Worm (Caenorhabditis elegans) whole organism, late embryonic: ENCODE data around the gene ZC506.1.
A peak's percentile ranks its signal among the peaks of the same experiment; 100 is the strongest.

ENCODE experiments used
- F13H6.1 ChIP-seq: sonication (generic microtip); optimal IDR thresholded peaks from 2 replicates; lab custom pipeline; 2016; ENCODE audit warnings: missing genetic modification characterization, missing compliant biosample characterization
- ceh-30 ChIP-seq: fragments of 150-350 bp; optimal IDR thresholded peaks from 2 replicates; lab custom pipeline; 2014; ENCODE audit warnings: missing biosample characterization, missing genetic modification characterization
- ceh-9 ChIP-seq: sonication (generic microtip); optimal IDR thresholded peaks from 2 replicates; lab custom pipeline; 2016; ENCODE audit warnings: mild to moderate bottlenecking, missing genetic modification characterization, inconsistent platforms, missing compliant biosample characterization
- ets-4 ChIP-seq: sonication (generic microtip); optimal IDR thresholded peaks from 2 replicates; lab custom pipeline; 2016; ENCODE audit warnings: missing genetic modification characterization, missing compliant biosample characterization
- fax-1 ChIP-seq: sonication (generic microtip); optimal IDR thresholded peaks from 2 replicates; lab custom pipeline; 2016; ENCODE audit warnings: missing genotype, missing genetic modification characterization, missing compliant biosample characterization
- fkh-10 ChIP-seq: fragments of 150-350 bp; optimal IDR thresholded peaks from 2 replicates; lab custom pipeline; 2014; ENCODE audit warnings: missing biosample characterization, missing genetic modification reagents, missing genetic modification characterization
- hlh-6 ChIP-seq: sonication (generic microtip); optimal IDR thresholded peaks from 2 replicates; lab custom pipeline; 2016; ENCODE audit warnings: missing genotype, missing genetic modification characterization, missing compliant biosample characterization
- pag-3 ChIP-seq: sonication (generic microtip); optimal IDR thresholded peaks from 2 replicates; lab custom pipeline; 2016; ENCODE audit warnings: missing compliant biosample characterization, missing genetic modification characterization, borderline replicate concordance
- pax-1 ChIP-seq: fragments of 150-350 bp; optimal IDR thresholded peaks from 2 replicates; lab custom pipeline; 2014; ENCODE audit warnings: missing biosample characterization, missing genetic modification characterization
- pha-4 ChIP-seq: fragments of 150-350 bp; optimal IDR thresholded peaks from 2 replicates; lab custom pipeline; 2018; ENCODE audit warnings: missing biosample characterization, missing genetic modification reagents, missing genetic modification characterization
- tbx-2 ChIP-seq: sonication (generic microtip); optimal IDR thresholded peaks from 2 replicates; lab custom pipeline; 2016; ENCODE audit warnings: missing genetic modification characterization, missing compliant biosample characterization
- unc-42 ChIP-seq: sonication (generic microtip); optimal IDR thresholded peaks from 2 replicates; lab custom pipeline; 2016; ENCODE audit warnings: missing genotype, missing genetic modification characterization, missing compliant biosample characterization
- unc-86 ChIP-seq: sonication (generic microtip); optimal IDR thresholded peaks from 2 replicates; lab custom pipeline; 2016; ENCODE audit warnings: missing genetic modification characterization, missing compliant biosample characterization
- zip-5 ChIP-seq: sonication (generic microtip); optimal IDR thresholded peaks from 2 replicates; lab custom pipeline; 2016; ENCODE audit warnings: missing genetic modification characterization, missing compliant biosample characterization

- no peak for TF ChIP-seq fkh-10
- TF ChIP-seq F13H6.1 = no peak
- no peak for TF ChIP-seq pag-3 (tag; lab: Kevin White, UChicago)
- TF ChIP-seq fax-1 (tag; lab: Kevin White, UChicago) = no peak
- TF ChIP-seq ceh-9 (tag; lab: Kevin White, UChicago) = no peak
- TF ChIP-seq ets-4 (tag; lab: Kevin White, UChicago) = no peak
- no peak for TF ChIP-seq ceh-30
- TF ChIP-seq pha-4 (tag; lab: Kevin White, UChicago) = no peak
- TF ChIP-seq unc-42 (tag; lab: Kevin White, UChicago) = peak; percentile 41
- TF ChIP-seq unc-86 (tag; lab: Kevin White, UChicago) = no peak
- TF ChIP-seq pax-1 (tag; lab: Kevin White, UChicago) = no peak
- peak; percentile 44 for TF ChIP-seq tbx-2 (tag; lab: Kevin White, UChicago)
- no peak for TF ChIP-seq zip-5
- no peak for TF ChIP-seq hlh-6 (tag; lab: Kevin White, UChicago)
Observed at ce11 chrX:9931362-9931761, 27.4 kb upstream of the ZC506.1 start, which contains the start of gene nra-3.
